Fruit fly (Drosophila melanogaster): ENCODE results near the gene CG18547.
"Not testable (repeated sequence)": the region's sequence is repeated elsewhere in the genome, so short reads cannot be mapped to it uniquely, and the experiment has no call there.

- not testable (repeated sequence) for TF ChIP-seq Mrtf (GFP tag; IDR thresholded peaks at IDR 0.05); CG12236 (GFP tag; optimal IDR thresholded peaks at IDR 0.05); Hr51 (GFP tag; optimal IDR thresholded peaks at IDR 0.05); chm (GFP tag; IDR thresholded peaks at IDR 0.05); Abd-B (GFP tag; optimal IDR thresholded peaks at IDR 0.05); slou (GFP tag; optimal IDR thresholded peaks at IDR 0.05); vfl (GFP tag; optimal IDR thresholded peaks at IDR 0.05); gcm2 (GFP tag; optimal IDR thresholded peaks at IDR 0.05); CG17186 (GFP tag; optimal IDR thresholded peaks at IDR 0.05); Neu2 (GFP tag; optimal IDR thresholded peaks at IDR 0.05; ENCODE audit: borderline replicate concordance); CG8478 (optimal IDR thresholded peaks at IDR 0.05); az2 (GFP tag; optimal IDR thresholded peaks at IDR 0.05); Xbp1 (GFP tag; optimal IDR thresholded peaks at IDR 0.05)
Measured at dm6 chr3R:11958235-11958634, 22.0 kb downstream of the CG18547 start, which contains the start of gene Hsp70Ab.
